Worm (Caenorhabditis elegans): ENCODE results near the gene clec-82.
"Not testable (repeated sequence)": the region's sequence is repeated elsewhere in the genome, so short reads cannot be mapped to it uniquely, and the experiment has no call there.

clec-82 gene

ce11 chrIV:2835364-2835763 lies at the start of gene clec-82:
TSS of gene clec-82 (plus strand) at chrIV:2835664.
- TF ChIP-seq lsy-2 (tag; optimal IDR thresholded peaks at IDR 0.05): no peak

ce11 chrIV:2788389-2788788 lies 47.1 kb upstream of the clec-82 start, which contains the start of gene atln-1:
TSS of gene atln-1 (plus strand) at chrIV:2788689.
- not testable (repeated sequence) for TF ChIP-seq pha-4, hlh-1, mep-1 (tag; optimal IDR thresholded peaks at IDR 0.05)

ce11 chrIV:2793956-2794355 lies 41.5 kb upstream of the clec-82 start:
- no peak for TF ChIP-seq pha-4 (tag; optimal IDR thresholded peaks at IDR 0.05)
- TF ChIP-seq ceh-83 (GFP tag; optimal IDR thresholded peaks at IDR 0.05): no peak
- no peak for TF ChIP-seq elt-3 (tag; optimal IDR thresholded peaks at IDR 0.05)
- TF ChIP-seq hlh-1 (tag; optimal IDR thresholded peaks at IDR 0.05): no peak
- no peak for TF ChIP-seq ces-1 (GFP tag; optimal IDR thresholded peaks at IDR 0.05)
- TF ChIP-seq lin-13 (tag; optimal IDR thresholded peaks at IDR 0.05): no peak
- TF ChIP-seq bed-3 (GFP tag; optimal IDR thresholded peaks at IDR 0.05): no peak
- TF ChIP-seq ceh-39 (tag; optimal IDR thresholded peaks at IDR 0.05): no peak
- TF ChIP-seq mab-5 (tag; optimal IDR thresholded peaks at IDR 0.05): no peak
- no peak for TF ChIP-seq elt-1 (tag; optimal IDR thresholded peaks at IDR 0.05; ENCODE audit: borderline replicate concordance, insufficient read depth)
- no peak for TF ChIP-seq M03D4.4 (tag; optimal IDR thresholded peaks at IDR 0.05)
- no peak for TF ChIP-seq lsy-2 (tag; optimal IDR thresholded peaks at IDR 0.05)
- TF ChIP-seq mls-2 (tag; optimal IDR thresholded peaks at IDR 0.05): no peak
- no peak for TF ChIP-seq nhr-76 (tag; optimal IDR thresholded peaks at IDR 0.05)
- TF ChIP-seq tbx-8 (GFP tag; optimal IDR thresholded peaks at IDR 0.05): no peak
- no peak for TF ChIP-seq zip-8 (tag; optimal IDR thresholded peaks at IDR 0.05)
- no peak for TF ChIP-seq nhr-237 (tag; optimal IDR thresholded peaks at IDR 0.05)
- TF ChIP-seq lin-32 (GFP tag; optimal IDR thresholded peaks at IDR 0.05): no peak

- TF ChIP-seq lin-13 (tag; optimal IDR thresholded peaks at IDR 0.05) (no peak), mep-1 (tag; optimal IDR thresholded peaks at IDR 0.05) (no peak), hlh-1 (tag; optimal IDR thresholded peaks at IDR 0.05) (no peak), snpc-4 (tag; optimal IDR thresholded peaks at IDR 0.05) (no peak), blmp-1 (tag; optimal IDR thresholded peaks at IDR 0.05) (no peak), cnd-1 (tag; optimal IDR thresholded peaks at IDR 0.05) (no peak), ceh-39 (tag; optimal IDR thresholded peaks at IDR 0.05) (no peak), ham-2 (GFP tag; optimal IDR thresholded peaks at IDR 0.05) (no peak), bed-3 (GFP tag; optimal IDR thresholded peaks at IDR 0.05) (no peak), nhr-2 (tag; optimal IDR thresholded peaks at IDR 0.05) (no peak), unc-120 (tag; optimal IDR thresholded peaks at IDR 0.05; ENCODE audit: poor library complexity, severe bottlenecking) (no peak)
Measured at ce11 chrIV:2798339-2798738, 37.1 kb upstream of the clec-82 start, which contains the start of gene Y54G2A.52. TSS of gene Y54G2A.52 (minus strand) at chrIV:2798686.

- TF ChIP-seq M03D4.4 (tag; optimal IDR thresholded peaks at IDR 0.05): no peak
- TF ChIP-seq hlh-1 (tag; optimal IDR thresholded peaks at IDR 0.05): no peak
- no peak for TF ChIP-seq nhr-12 (tag; optimal IDR thresholded peaks at IDR 0.05)
- no peak for TF ChIP-seq nhr-2 (tag; optimal IDR thresholded peaks at IDR 0.05)
- no peak for TF ChIP-seq elt-1 (tag; optimal IDR thresholded peaks at IDR 0.05; ENCODE audit: borderline replicate concordance, insufficient read depth)
- TF ChIP-seq drap-1 (GFP tag; optimal IDR thresholded peaks at IDR 0.05): no peak
- no peak for TF ChIP-seq unc-62 (GFP tag; optimal IDR thresholded peaks at IDR 0.05)
- TF ChIP-seq cnd-1 (tag; optimal IDR thresholded peaks at IDR 0.05): no peak
- no peak for TF ChIP-seq flh-1 (GFP tag; optimal IDR thresholded peaks at IDR 0.05)
- TF ChIP-seq nhr-76 (tag; optimal IDR thresholded peaks at IDR 0.05): no peak
- no peak for TF ChIP-seq pha-4 (tag; optimal IDR thresholded peaks at IDR 0.05)
- no peak for TF ChIP-seq tbx-8 (GFP tag; optimal IDR thresholded peaks at IDR 0.05)
- no peak for TF ChIP-seq bed-3 (GFP tag; optimal IDR thresholded peaks at IDR 0.05)
Measured at ce11 chrIV:2799389-2799788, 36.1 kb upstream of the clec-82 start, which contains the start of gene Y54G2A.10. TSS of gene Y54G2A.10 (plus strand) at chrIV:2799689.

- no peak for TF ChIP-seq lsy-2 (tag; optimal IDR thresholded peaks at IDR 0.05)
Measured at ce11 chrIV:2799890-2800289, 35.6 kb upstream of the clec-82 start.

Measured in whole organism, mixed stage, embryonic.